Fruit fly (Drosophila melanogaster): ENCODE data around the gene exex.

Gene exex

dm6 chr3L:7911765-7912556 is 36.0 kb upstream of the exex start, which contains the start of the genes pbl and CG8281 (continued):
- TF ChIP-seq CG4854 (GFP tag; optimal IDR thresholded peaks at IDR 0.05) (no peak), ara (GFP tag; IDR thresholded peaks at IDR 0.05) (no peak), Antp (GFP tag; optimal IDR thresholded peaks at IDR 0.05) (no peak), CG11398 (GFP tag; optimal IDR thresholded peaks at IDR 0.05) (no peak), fd3F (GFP tag; optimal IDR thresholded peaks at IDR 0.05) (peak; percentile 47), CG31224 (GFP tag; IDR thresholded peaks at IDR 0.05) (no peak), sug (tag; optimal IDR thresholded peaks at IDR 0.05) (peak; percentile 44), pros (GFP tag; optimal IDR thresholded peaks at IDR 0.05) (no peak), Taf1 (GFP tag; IDR thresholded peaks at IDR 0.05) (no peak), dati (GFP tag; IDR thresholded peaks at IDR 0.05) (no peak), caup (GFP tag; optimal IDR thresholded peaks at IDR 0.05; ENCODE audit: severe bottlenecking) (peak; percentile 49), Hr39 (optimal IDR thresholded peaks at IDR 0.05) (no peak), kah (GFP tag; optimal IDR thresholded peaks at IDR 0.05) (peak; percentile 77), grn (GFP tag; optimal IDR thresholded peaks at IDR 0.05) (no peak), nerfin-2 (GFP tag; IDR thresholded peaks at IDR 0.05; ENCODE audit: partially characterized antibody) (peak; percentile 46; the same call in 1 of the 2 replicates), repo (GFP tag; optimal IDR thresholded peaks at IDR 0.05) (no peak), Xrp1 (GFP tag; IDR thresholded peaks at IDR 0.05) (peak; percentile 31; the same call in 1 of the 2 replicates), CG11093 (GFP tag; IDR thresholded peaks at IDR 0.05) (no peak), tgo (GFP tag; IDR thresholded peaks at IDR 0.05) (no peak), scrt (GFP tag; optimal IDR thresholded peaks at IDR 0.05) (peak; percentile 99), Atf3 (GFP tag; optimal IDR thresholded peaks at IDR 0.05) (peak; percentile 17), Oaz (GFP tag; IDR thresholded peaks at IDR 0.05) (no peak), CG7786 (GFP tag; optimal IDR thresholded peaks at IDR 0.05) (peak; percentile 30), mld (GFP tag; IDR thresholded peaks at IDR 0.05; ENCODE audit: partially characterized antibody) (peak; percentile 54; the same call in 1 of the 3 replicates), danr (GFP tag; IDR thresholded peaks at IDR 0.05) (no peak), CG12104 (GFP tag; optimal IDR thresholded peaks at IDR 0.05) (peak; percentile 18), CG7556 (GFP tag; optimal IDR thresholded peaks at IDR 0.05) (peak; percentile 33), stwl (tag; optimal IDR thresholded peaks at IDR 0.05) (peak; percentile 78), gfzf (GFP tag; optimal IDR thresholded peaks at IDR 0.05) (peak; percentile 93), so (GFP tag; IDR thresholded peaks at IDR 0.05) (0 out of 3 replicates have a peak, but pooled peaks have one; percentile 4), pita (GFP tag; optimal IDR thresholded peaks at IDR 0.05) (no peak), zf30C (GFP tag; optimal IDR thresholded peaks at IDR 0.05) (no peak), gcm2 (GFP tag; optimal IDR thresholded peaks at IDR 0.05) (no peak), CG13287 (GFP tag; IDR thresholded peaks at IDR 0.05; ENCODE audit: partially characterized antibody) (peak; percentile 86), CG8924 (tag; optimal IDR thresholded peaks at IDR 0.05) (peak; percentile 58), D19B (GFP tag; optimal IDR thresholded peaks at IDR 0.05) (no peak), Mrtf (GFP tag; IDR thresholded peaks at IDR 0.05) (no peak), HLH4C (GFP tag; IDR thresholded peaks at IDR 0.05; ENCODE audit: partially characterized antibody) (peak; percentile 66), CG32532 (GFP tag; IDR thresholded peaks at IDR 0.05) (peak; percentile 69), CG11247 (GFP tag; IDR thresholded peaks at IDR 0.05) (no peak), CG17612 (GFP tag; IDR thresholded peaks at IDR 0.05) (no peak), Lim3 (GFP tag; IDR thresholded peaks at IDR 0.05) (no peak), CG17912 (GFP tag; optimal IDR thresholded peaks at IDR 0.05) (no peak), CG15696 (tag; optimal IDR thresholded peaks at IDR 0.05) (peak; percentile 40), sr (GFP tag; IDR thresholded peaks at IDR 0.05) (no peak), ttk (GFP tag; IDR thresholded peaks at IDR 0.05) (no peak), dm (GFP tag; optimal IDR thresholded peaks at IDR 0.05) (peak; percentile 41), jing (GFP tag; optimal IDR thresholded peaks at IDR 0.05) (no peak), Trl (optimal IDR thresholded peaks at IDR 0.05) (no peak), Trl (GFP tag; optimal IDR thresholded peaks at IDR 0.05) (no peak), CG8944 (GFP tag; optimal IDR thresholded peaks at IDR 0.05) (peak; percentile 27)

Data from whole organism, embryonic.